Worm (Caenorhabditis elegans) whole organism, L1 larva: ENCODE measurements around the gene acds-10.

Experiments used
- C34B4.2 ChIP-seq: sonication (generic microtip); optimal IDR thresholded peaks from 2 replicates; lab custom pipeline; 2017; ENCODE audit warnings: mild to moderate bottlenecking, missing genetic modification characterization, missing compliant biosample characterization
- F16B12.6 ChIP-seq: fragments of 150-350 bp; optimal IDR thresholded peaks from 2 replicates; lab custom pipeline; 2014; ENCODE audit warnings: missing biosample characterization, missing genetic modification characterization
- Y116A8C.19 ChIP-seq: sonication (generic microtip); optimal IDR thresholded peaks from 2 replicates; lab custom pipeline; 2016; ENCODE audit warnings: missing compliant biosample characterization, missing genetic modification characterization, borderline replicate concordance
- aha-1 ChIP-seq: fragments of 150-350 bp; optimal IDR thresholded peaks from 2 replicates; lab custom pipeline; 2014; ENCODE audit warnings: missing biosample characterization, missing genetic modification characterization
- aly-2 ChIP-seq: fragments of 150-350 bp; optimal IDR thresholded peaks from 2 replicates; lab custom pipeline; 2014; ENCODE audit warnings: missing biosample characterization, missing genetic modification characterization
- ama-1 ChIP-seq: fragments of 150-350 bp; optimal IDR thresholded peaks from 2 replicates; lab custom pipeline; 2014
- blmp-1 ChIP-seq: fragments of 150-350 bp; optimal IDR thresholded peaks from 2 replicates; lab custom pipeline; 2014; ENCODE audit warnings: missing biosample characterization, missing genetic modification characterization
- ceh-8 ChIP-seq: fragments of 200-800 bp; sonication (Bioruptor generic); optimal IDR thresholded peaks from 2 replicates; lab custom pipeline; 2018; ENCODE audit warnings: mild to moderate bottlenecking, missing genetic modification characterization, moderate library complexity, missing compliant biosample characterization
- ceh-82 ChIP-seq, 3 experiments: fragments of 150-350 bp in 1 of 3; sonication (generic microtip) in 2 of 3; optimal IDR thresholded peaks; 2 replicates each; lab custom pipeline; 2014 to 2017; ENCODE audit warnings: missing biosample characterization in 3 of 3, missing genetic modification characterization in 3 of 3
- ceh-88 ChIP-seq: fragments of 200-800 bp; sonication (Bioruptor generic); IDR thresholded peaks from 2 replicates; pipeline ENCODE4 v1.3.6; 2022; ENCODE audit warnings: missing genetic modification characterization, missing compliant biosample characterization
- ceh-90 ChIP-seq: sonication (generic microtip); optimal IDR thresholded peaks from 2 replicates; lab custom pipeline; 2016; ENCODE audit warnings: missing genetic modification characterization, missing compliant biosample characterization
- efl-1 ChIP-seq, 4 experiments: fragments of 150-350 bp; optimal IDR thresholded peaks in 3 of 4; peaks in 1 of 4; 1 replicate in 1 of 4; 2 replicates in 3 of 4; lab custom pipeline; 2014; ENCODE audit warnings: missing biosample characterization in 2 of 4, missing genetic modification characterization in 2 of 4, missing genetic modification reagents in 2 of 4
- efl-3 ChIP-seq: fragments of 200-800 bp; sonication (Bioruptor generic); optimal IDR thresholded peaks from 2 replicates; lab custom pipeline; 2018; ENCODE audit warnings: mild to moderate bottlenecking, missing genetic modification characterization, missing compliant biosample characterization
- egl-13 ChIP-seq: sonication (generic microtip); optimal IDR thresholded peaks from 2 replicates; lab custom pipeline; 2016; ENCODE audit warnings: missing genotype, missing genetic modification reagents, missing genetic modification characterization, missing compliant biosample characterization
- elt-2 ChIP-seq: sonication (generic microtip); optimal IDR thresholded peaks from 2 replicates; lab custom pipeline; 2016; ENCODE audit warnings: missing genetic modification characterization, mild to moderate bottlenecking, inconsistent platforms, missing compliant biosample characterization, missing genetic modification reagents
- elt-3 ChIP-seq, 6 experiments: fragments of 150-350 bp in 1 of 6; sonication (generic microtip); optimal IDR thresholded peaks; 2 replicates each; lab custom pipeline; 2017 to 2018; ENCODE audit warnings: missing biosample characterization in 6 of 6, missing genetic modification characterization in 6 of 6, inconsistent platforms in 1 of 6
- ets-5 ChIP-seq: fragments of 200-800 bp; sonication (Bioruptor generic); IDR thresholded peaks from 2 replicates; pipeline ENCODE4 v1.3.6; 2022; ENCODE audit warnings: missing genetic modification characterization, missing compliant biosample characterization
- fkh-10 ChIP-seq: sonication (generic microtip); optimal IDR thresholded peaks from 2 replicates; lab custom pipeline; 2017; ENCODE audit warnings: missing biosample characterization, missing genetic modification reagents, missing genetic modification characterization
- fkh-8 ChIP-seq: sonication (generic microtip); optimal IDR thresholded peaks from 2 replicates; lab custom pipeline; 2016; ENCODE audit warnings: mild to moderate bottlenecking, missing genetic modification characterization, missing compliant biosample characterization
- fos-1 ChIP-seq: fragments of 150-350 bp; optimal IDR thresholded peaks from 2 replicates; lab custom pipeline; 2014; ENCODE audit warnings: missing biosample characterization, missing genetic modification characterization
- hlh-17 ChIP-seq: fragments of 200-800 bp; sonication (Bioruptor generic); optimal IDR thresholded peaks from 2 replicates; lab custom pipeline; 2018; ENCODE audit warnings: missing genetic modification characterization, mild to moderate bottlenecking, missing compliant biosample characterization, moderate library complexity, borderline replicate concordance
- hlh-4 ChIP-seq: sonication (generic microtip); optimal IDR thresholded peaks from 2 replicates; lab custom pipeline; 2016; ENCODE audit warnings: mild to moderate bottlenecking, missing genetic modification characterization, missing compliant biosample characterization
- isw-1 ChIP-seq: fragments of 200-800 bp; sonication (Bioruptor generic); IDR thresholded peaks from 2 replicates; pipeline ENCODE4 v1.3.6; 2022; ENCODE audit warnings: missing genetic modification characterization, missing compliant biosample characterization
- jun-1 ChIP-seq: fragments of 150-350 bp; optimal IDR thresholded peaks from 2 replicates; lab custom pipeline; 2014; ENCODE audit warnings: missing biosample characterization, missing genetic modification reagents, missing genetic modification characterization
- lin-35 ChIP-seq, 2 experiments: fragments of 150-350 bp; optimal IDR thresholded peaks; 2 replicates each; lab custom pipeline; 2014; ENCODE audit warnings: missing biosample characterization in 2 of 2, missing genetic modification characterization in 2 of 2, missing genetic modification reagents in 2 of 2
- lin-39 ChIP-seq: fragments of 150-350 bp; optimal IDR thresholded peaks from 2 replicates; lab custom pipeline; 2014; ENCODE audit warnings: missing biosample characterization, missing genetic modification reagents, missing genetic modification characterization
- mdl-1 ChIP-seq, 2 experiments: fragments of 150-350 bp; optimal IDR thresholded peaks; 2 replicates each; lab custom pipeline; 2014 to 2017; ENCODE audit warnings: missing biosample characterization in 2 of 2, missing genetic modification characterization in 2 of 2, inconsistent platforms in 1 of 2
- mef-2 ChIP-seq: fragments of 150-350 bp; optimal IDR thresholded peaks from 2 replicates; lab custom pipeline; 2014; ENCODE audit warnings: missing biosample characterization, missing genetic modification characterization
- nhr-19 ChIP-seq: fragments of 200-800 bp; sonication (Bioruptor generic); conservative IDR thresholded peaks from 2 replicates; pipeline ENCODE4 v1.3.6; 2022; ENCODE audit warnings: missing genetic modification characterization, missing compliant biosample characterization
- nhr-237 ChIP-seq: fragments of 150-350 bp; optimal IDR thresholded peaks from 2 replicates; lab custom pipeline; 2014; ENCODE audit warnings: missing biosample characterization, missing genetic modification characterization
- nhr-47 ChIP-seq: sonication (generic microtip); optimal IDR thresholded peaks from 2 replicates; lab custom pipeline; 2016; ENCODE audit warnings: mild to moderate bottlenecking, missing genetic modification characterization, moderate library complexity, missing compliant biosample characterization
- nhr-71 ChIP-seq: sonication (generic microtip); optimal IDR thresholded peaks from 2 replicates; lab custom pipeline; 2016; ENCODE audit warnings: mild to moderate bottlenecking, missing genetic modification characterization, moderate library complexity, missing compliant biosample characterization
- nhr-76 ChIP-seq: sonication (generic microtip); optimal IDR thresholded peaks from 2 replicates; lab custom pipeline; 2017; ENCODE audit warnings: missing biosample characterization, missing genetic modification characterization
- nhr-77 ChIP-seq: fragments of 150-350 bp; optimal IDR thresholded peaks from 2 replicates; lab custom pipeline; 2014; ENCODE audit warnings: missing biosample characterization, missing genetic modification characterization
- nhr-84 ChIP-seq: sonication (generic microtip); optimal IDR thresholded peaks from 2 replicates; lab custom pipeline; 2017; ENCODE audit warnings: missing biosample characterization, missing genetic modification characterization
- nhr-90 ChIP-seq: sonication (generic microtip); optimal IDR thresholded peaks from 2 replicates; lab custom pipeline; 2016; ENCODE audit warnings: mild to moderate bottlenecking, missing genetic modification characterization, missing compliant biosample characterization; ENCODE audit not compliant: poor library complexity
- pag-3 ChIP-seq: sonication (generic microtip); optimal IDR thresholded peaks from 2 replicates; lab custom pipeline; 2017; ENCODE audit warnings: missing genetic modification characterization, mild to moderate bottlenecking, missing compliant biosample characterization, antibody characterized with exemption, borderline replicate concordance; ENCODE audit not compliant: insufficient read depth
- pqm-1 ChIP-seq: sonication (generic microtip); optimal IDR thresholded peaks from 3 replicates; lab custom pipeline; 2017; ENCODE audit warnings: missing biosample characterization, missing genetic modification characterization
- skn-1 ChIP-seq: fragments of 150-350 bp; optimal IDR thresholded peaks from 2 replicates; lab custom pipeline; 2014; ENCODE audit warnings: missing biosample characterization, missing genetic modification characterization
- snu-23 ChIP-seq: sonication (generic microtip); optimal IDR thresholded peaks from 2 replicates; lab custom pipeline; 2016; ENCODE audit warnings: missing genetic modification characterization, missing compliant biosample characterization
- sox-4 ChIP-seq: sonication (generic microtip); optimal IDR thresholded peaks from 2 replicates; lab custom pipeline; 2016; ENCODE audit warnings: missing genetic modification characterization, missing compliant biosample characterization
- tbx-2 ChIP-seq: sonication (generic microtip); optimal IDR thresholded peaks from 2 replicates; lab custom pipeline; 2016; ENCODE audit warnings: missing genetic modification characterization, missing compliant biosample characterization
- tlp-1 ChIP-seq: fragments of 150-350 bp; optimal IDR thresholded peaks from 2 replicates; lab custom pipeline; 2014; ENCODE audit warnings: missing biosample characterization, missing genetic modification characterization
- unc-130 ChIP-seq: fragments of 150-350 bp; optimal IDR thresholded peaks from 2 replicates; lab custom pipeline; 2017; ENCODE audit warnings: missing biosample characterization, missing genetic modification characterization, inconsistent platforms
- unc-30 ChIP-seq: sonication (generic microtip); optimal IDR thresholded peaks from 2 replicates; lab custom pipeline; 2017; ENCODE audit warnings: missing biosample characterization, missing genetic modification characterization
- unc-98 ChIP-seq: fragments of 200-800 bp; sonication (Bioruptor generic); IDR thresholded peaks from 2 replicates; pipeline ENCODE4 v1.3.6; 2022; ENCODE audit warnings: missing genetic modification characterization, missing compliant biosample characterization
- xbp-1 ChIP-seq: sonication (generic microtip); optimal IDR thresholded peaks from 2 replicates; lab custom pipeline; 2016; ENCODE audit warnings: missing genetic modification characterization, missing compliant biosample characterization
- zag-1 ChIP-seq: fragments of 150-350 bp; optimal IDR thresholded peaks from 2 replicates; lab custom pipeline; 2014; ENCODE audit warnings: missing biosample characterization, missing genetic modification characterization
- zip-4 ChIP-seq: fragments of 200-800 bp; sonication (Bioruptor generic); optimal IDR thresholded peaks from 2 replicates; lab custom pipeline; 2018; ENCODE audit warnings: mild to moderate bottlenecking, missing genetic modification characterization, moderate library complexity, missing compliant biosample characterization
- ztf-11 ChIP-seq, 2 experiments: sonication (generic microtip); optimal IDR thresholded peaks; 2 replicates each; lab custom pipeline; 2016 to 2017; ENCODE audit warnings: missing genetic modification characterization in 2 of 2, missing biosample characterization in 1 of 2, missing compliant biosample characterization in 1 of 2

acds-10 gene

ce11 chrV:5699835-5700441 lies 47.7 kb upstream of the acds-10 start, which contains the start of gene clec-1 (continued):
- TF ChIP-seq fos-1 (no peak), ceh-82 (tag; optimal IDR thresholded peaks at IDR 0.05; lab: Kevin White, UChicago) (no peak), nhr-77 (tag; lab: Kevin White, UChicago) (no peak), fkh-8 (tag; lab: Kevin White, UChicago) (no peak), sox-4 (tag; lab: Kevin White, UChicago) (no peak), ceh-90 (tag; lab: Kevin White, UChicago) (no peak)
- TF ChIP-seq, all 84 proteins: peak for 9

DNA sequence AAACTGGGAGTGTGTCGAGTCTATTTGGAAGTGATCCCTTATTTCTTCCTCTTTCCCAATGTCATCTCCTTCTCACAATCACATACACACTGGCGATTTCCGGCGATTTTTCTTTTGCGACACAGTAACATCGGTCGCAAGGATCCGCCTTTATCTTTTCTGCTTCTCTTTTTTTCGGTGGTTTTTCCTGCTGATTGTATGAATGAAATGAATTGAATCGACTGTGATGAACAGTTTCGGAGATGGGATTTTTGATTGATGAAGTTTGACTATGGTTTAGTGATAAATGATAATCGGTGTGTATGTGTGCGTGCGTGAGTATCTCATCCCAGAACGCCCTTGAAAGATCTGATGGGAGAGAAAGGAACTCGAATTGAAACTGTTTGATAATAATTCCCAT lies 46.5 kb upstream of the acds-10 start:
- no peak for TF ChIP-seq hlh-17 (GFP tag; lab: Kevin White, UChicago)
- TF ChIP-seq nhr-76: no peak
- TF ChIP-seq snu-23 (GFP tag; lab: Kevin White, UChicago): no peak
- no peak for TF ChIP-seq isw-1 (GFP tag; lab: Robert Waterston, UW)
- peak; percentile 11 for TF ChIP-seq nhr-19 (GFP tag; lab: Robert Waterston, UW)
- no peak for TF ChIP-seq skn-1
- peak in 3 of 6 experiments; percentile 39 to 84 (median 62) for TF ChIP-seq elt-3 (tag; optimal IDR thresholded peaks at IDR 0.05; lab: Kevin White, UChicago)
- TF ChIP-seq mdl-1 (tag; optimal IDR thresholded peaks at IDR 0.05; lab: Kevin White, UChicago): no peak
- no peak for TF ChIP-seq nhr-84 (tag; lab: Kevin White, UChicago)
- no peak for TF ChIP-seq fos-1
- TF ChIP-seq ztf-11 (tag; optimal IDR thresholded peaks at IDR 0.05; lab: Kevin White, UChicago): no peak
- TF ChIP-seq ama-1 (lab: Kevin White, UChicago): peak; percentile 77
- peak; percentile 36 for TF ChIP-seq nhr-90 (tag; lab: Kevin White, UChicago)
- TF ChIP-seq egl-13 (tag; lab: Kevin White, UChicago): no peak
- TF ChIP-seq zip-4 (GFP tag; lab: Kevin White, UChicago): no peak
- no peak for TF ChIP-seq pag-3 (tag; lab: Kevin White, UChicago)
- peak; percentile 84 for TF ChIP-seq blmp-1 (tag; lab: Kevin White, UChicago)
- TF ChIP-seq fkh-10 (GFP tag; lab: Kevin White, UChicago): no peak
- no peak for TF ChIP-seq ceh-88 (GFP tag; lab: Robert Waterston, UW)
- TF ChIP-seq F16B12.6 (tag; lab: Kevin White, UChicago): no peak
- TF ChIP-seq elt-2 (tag; lab: Kevin White, UChicago): no peak
- no peak for TF ChIP-seq aha-1 (tag; lab: Kevin White, UChicago)
- no peak for TF ChIP-seq lin-39 (tag; lab: Kevin White, UChicago)
- no peak for TF ChIP-seq C34B4.2 (tag; lab: Kevin White, UChicago)
- TF ChIP-seq nhr-47 (tag; lab: Kevin White, UChicago): peak; percentile 38
- TF ChIP-seq pqm-1: no peak
- no peak for TF ChIP-seq nhr-237 (tag; lab: Kevin White, UChicago)
- no peak for TF ChIP-seq ets-5
- TF ChIP-seq nhr-77 (tag; lab: Kevin White, UChicago): no peak
- no peak for TF ChIP-seq xbp-1 (tag; lab: Kevin White, UChicago)
- TF ChIP-seq unc-30 (tag; lab: Kevin White, UChicago): no peak
- TF ChIP-seq zag-1 (tag; lab: Kevin White, UChicago): no peak
- no peak for TF ChIP-seq aly-2 (tag; lab: Kevin White, UChicago)
- TF ChIP-seq efl-1 (optimal IDR thresholded peaks at IDR 0.05; lab: Kevin White, UChicago): no peak
- peak in 1 of 2 experiments; percentile 69 for TF ChIP-seq efl-1 (GFP tag; optimal IDR thresholded peaks at IDR 0.05 in 1 of 2; lab: Kevin White, UChicago)
- TF ChIP-seq sox-4 (tag; lab: Kevin White, UChicago): no peak
- TF ChIP-seq Y116A8C.19 (tag; lab: Kevin White, UChicago): no peak
- no peak for TF ChIP-seq tbx-2 (tag; lab: Kevin White, UChicago)
- TF ChIP-seq jun-1 (tag; lab: Kevin White, UChicago): no peak
- no peak for TF ChIP-seq tlp-1 (tag; lab: Kevin White, UChicago)
- no peak for TF ChIP-seq unc-98 (GFP tag; lab: Robert Waterston, UW)
- no peak for TF ChIP-seq unc-130 (tag; lab: Kevin White, UChicago)
- TF ChIP-seq nhr-71: peak; percentile 28
- no peak for TF ChIP-seq fkh-8 (tag; lab: Kevin White, UChicago)
- TF ChIP-seq efl-3: no peak
- TF ChIP-seq hlh-4 (tag; lab: Kevin White, UChicago): no peak
- no peak for TF ChIP-seq mef-2 (tag; lab: Kevin White, UChicago)
- no peak for TF ChIP-seq lin-35 (GFP tag; optimal IDR thresholded peaks at IDR 0.05; lab: Kevin White, UChicago)
- no peak for TF ChIP-seq ceh-8
